Worm (Caenorhabditis elegans) whole organism, L4/young adult: ENCODE data around the gene Y82E9BR.18.

Source experiments
- W03F9.2 ChIP-seq: fragments of 150-350 bp; optimal IDR thresholded peaks from 2 replicates; lab custom pipeline; 2014; ENCODE audit warnings: missing biosample characterization, missing genetic modification characterization
- dao-5 ChIP-seq: sonication (generic microtip); optimal IDR thresholded peaks from 2 replicates; lab custom pipeline; 2016; ENCODE audit warnings: missing genotype, missing genetic modification characterization, moderate library complexity, missing compliant biosample characterization
- him-1 ChIP-seq: sonication (generic microtip); optimal IDR thresholded peaks from 2 replicates; lab custom pipeline; 2016; ENCODE audit warnings: missing genotype, missing genetic modification reagents, missing genetic modification characterization, missing compliant biosample characterization

DNA sequence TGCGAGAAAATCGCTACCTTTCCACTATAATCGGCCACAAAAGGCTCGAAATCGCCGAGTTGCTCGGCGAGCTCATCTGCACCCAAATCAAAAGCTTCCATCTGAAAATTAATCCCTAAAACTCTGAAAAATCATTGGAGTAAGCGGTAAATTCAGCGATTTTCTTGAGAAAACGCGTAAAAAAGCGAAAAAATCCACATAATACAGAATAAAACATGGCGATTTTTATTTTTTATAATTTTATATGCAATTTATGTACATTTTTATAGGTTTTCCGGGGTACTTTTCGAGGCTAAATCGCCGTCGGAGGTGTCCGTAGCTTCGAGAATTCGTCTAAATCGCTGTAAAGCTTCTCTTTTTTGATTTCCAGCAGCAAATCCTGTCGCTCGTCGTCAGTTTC is 11.9 kb upstream of the Y82E9BR.18 start, which contains the start of gene Y82E9BR.19:
- TF ChIP-seq dao-5 (tag; lab: Kevin White, UChicago) (no peak), him-1 (no peak), W03F9.2 (tag; lab: Kevin White, UChicago) (no peak)
